Worm (Caenorhabditis elegans) whole organism, L1 larva: Measurements from ENCODE around the gene rpac-19.

Source experiments
- ceh-63 ChIP-seq: fragments of 200-800 bp; sonication (Bioruptor generic); optimal IDR thresholded peaks from 2 replicates; lab custom pipeline; 2018; ENCODE audit warnings: mild to moderate bottlenecking, missing genetic modification characterization, missing compliant biosample characterization
- ceh-8 ChIP-seq: fragments of 200-800 bp; sonication (Bioruptor generic); optimal IDR thresholded peaks from 2 replicates; lab custom pipeline; 2018; ENCODE audit warnings: mild to moderate bottlenecking, missing genetic modification characterization, moderate library complexity, missing compliant biosample characterization
- ceh-82 ChIP-seq, 3 experiments: fragments of 150-350 bp in 1 of 3; sonication (generic microtip) in 2 of 3; optimal IDR thresholded peaks; 2 replicates each; lab custom pipeline; 2014 to 2017; ENCODE audit warnings: missing biosample characterization in 3 of 3, missing genetic modification characterization in 3 of 3
- ceh-88 ChIP-seq: fragments of 200-800 bp; sonication (Bioruptor generic); IDR thresholded peaks from 2 replicates; pipeline ENCODE4 v1.3.6; 2022; ENCODE audit warnings: missing genetic modification characterization, missing compliant biosample characterization
- ceh-90 ChIP-seq: sonication (generic microtip); optimal IDR thresholded peaks from 2 replicates; lab custom pipeline; 2016; ENCODE audit warnings: missing genetic modification characterization, missing compliant biosample characterization
- ces-1 ChIP-seq: fragments of 150-350 bp; optimal IDR thresholded peaks from 2 replicates; lab custom pipeline; 2014; ENCODE audit warnings: missing biosample characterization, missing genetic modification reagents, missing genetic modification characterization
- dsc-1 ChIP-seq: sonication (generic microtip); optimal IDR thresholded peaks from 2 replicates; lab custom pipeline; 2016; ENCODE audit warnings: mild to moderate bottlenecking, missing genetic modification characterization, missing compliant biosample characterization
- efl-1 ChIP-seq, 4 experiments: fragments of 150-350 bp; optimal IDR thresholded peaks in 3 of 4; peaks in 1 of 4; 1 replicate in 1 of 4; 2 replicates in 3 of 4; lab custom pipeline; 2014; ENCODE audit warnings: missing biosample characterization in 2 of 4, missing genetic modification characterization in 2 of 4, missing genetic modification reagents in 2 of 4
- egl-13 ChIP-seq: sonication (generic microtip); optimal IDR thresholded peaks from 2 replicates; lab custom pipeline; 2016; ENCODE audit warnings: missing genotype, missing genetic modification reagents, missing genetic modification characterization, missing compliant biosample characterization
- fkh-8 ChIP-seq: sonication (generic microtip); optimal IDR thresholded peaks from 2 replicates; lab custom pipeline; 2016; ENCODE audit warnings: mild to moderate bottlenecking, missing genetic modification characterization, missing compliant biosample characterization
- hlh-4 ChIP-seq: sonication (generic microtip); optimal IDR thresholded peaks from 2 replicates; lab custom pipeline; 2016; ENCODE audit warnings: mild to moderate bottlenecking, missing genetic modification characterization, missing compliant biosample characterization
- irx-1 ChIP-seq: sonication (generic microtip); optimal IDR thresholded peaks from 2 replicates; lab custom pipeline; 2016; ENCODE audit warnings: missing genetic modification characterization, missing compliant biosample characterization
- isw-1 ChIP-seq: fragments of 200-800 bp; sonication (Bioruptor generic); IDR thresholded peaks from 2 replicates; pipeline ENCODE4 v1.3.6; 2022; ENCODE audit warnings: missing genetic modification characterization, missing compliant biosample characterization
- jun-1 ChIP-seq: fragments of 150-350 bp; optimal IDR thresholded peaks from 2 replicates; lab custom pipeline; 2014; ENCODE audit warnings: missing biosample characterization, missing genetic modification reagents, missing genetic modification characterization
- lin-14 ChIP-seq: fragments of 200-800 bp; sonication (Bioruptor generic); optimal IDR thresholded peaks from 2 replicates; lab custom pipeline; 2018; ENCODE audit warnings: mild to moderate bottlenecking, missing genetic modification characterization, moderate library complexity, missing compliant biosample characterization
- lin-35 ChIP-seq, 2 experiments: fragments of 150-350 bp; optimal IDR thresholded peaks; 2 replicates each; lab custom pipeline; 2014; ENCODE audit warnings: missing biosample characterization in 2 of 2, missing genetic modification characterization in 2 of 2, missing genetic modification reagents in 2 of 2
- lsy-2 ChIP-seq, 2 experiments: fragments of 150-350 bp; optimal IDR thresholded peaks; 2 replicates each; lab custom pipeline; 2014; ENCODE audit warnings: missing biosample characterization in 2 of 2, missing genetic modification characterization in 2 of 2
- mab-9 ChIP-seq: fragments of 200-800 bp; sonication (Bioruptor generic); IDR thresholded peaks from 2 replicates; pipeline ENCODE4 v1.3.6; 2022; ENCODE audit warnings: missing genetic modification reagents, missing genetic modification characterization, missing compliant biosample characterization
- mep-1 ChIP-seq: fragments of 150-350 bp; optimal IDR thresholded peaks from 2 replicates; lab custom pipeline; 2014; ENCODE audit warnings: missing biosample characterization, missing genetic modification characterization
- nhr-12 ChIP-seq: sonication (generic microtip); optimal IDR thresholded peaks from 2 replicates; lab custom pipeline; 2017; ENCODE audit warnings: missing biosample characterization, missing genetic modification characterization
- nhr-19 ChIP-seq: fragments of 200-800 bp; sonication (Bioruptor generic); conservative IDR thresholded peaks from 2 replicates; pipeline ENCODE4 v1.3.6; 2022; ENCODE audit warnings: missing genetic modification characterization, missing compliant biosample characterization
- nhr-20 ChIP-seq: sonication (generic microtip); optimal IDR thresholded peaks from 2 replicates; lab custom pipeline; 2016; ENCODE audit warnings: mild to moderate bottlenecking, missing genetic modification characterization, missing compliant biosample characterization
- nhr-28 ChIP-seq: fragments of 150-350 bp; optimal IDR thresholded peaks from 2 replicates; lab custom pipeline; 2014; ENCODE audit warnings: missing biosample characterization, missing genetic modification characterization
- nhr-47 ChIP-seq: sonication (generic microtip); optimal IDR thresholded peaks from 2 replicates; lab custom pipeline; 2016; ENCODE audit warnings: mild to moderate bottlenecking, missing genetic modification characterization, moderate library complexity, missing compliant biosample characterization
- nhr-71 ChIP-seq: sonication (generic microtip); optimal IDR thresholded peaks from 2 replicates; lab custom pipeline; 2016; ENCODE audit warnings: mild to moderate bottlenecking, missing genetic modification characterization, moderate library complexity, missing compliant biosample characterization
- nhr-76 ChIP-seq: sonication (generic microtip); optimal IDR thresholded peaks from 2 replicates; lab custom pipeline; 2017; ENCODE audit warnings: missing biosample characterization, missing genetic modification characterization
- nhr-77 ChIP-seq: fragments of 150-350 bp; optimal IDR thresholded peaks from 2 replicates; lab custom pipeline; 2014; ENCODE audit warnings: missing biosample characterization, missing genetic modification characterization
- nhr-85 ChIP-seq: sonication (generic microtip); peaks from one replicate; lab custom pipeline; 2016; ENCODE audit warnings: missing genetic modification characterization, inconsistent platforms, missing compliant biosample characterization
- pag-3 ChIP-seq: sonication (generic microtip); optimal IDR thresholded peaks from 2 replicates; lab custom pipeline; 2017; ENCODE audit warnings: missing genetic modification characterization, mild to moderate bottlenecking, missing compliant biosample characterization, antibody characterized with exemption, borderline replicate concordance; ENCODE audit not compliant: insufficient read depth
- rnt-1 ChIP-seq: sonication (generic microtip); optimal IDR thresholded peaks from 2 replicates; lab custom pipeline; 2016; ENCODE audit warnings: mild to moderate bottlenecking, missing genetic modification characterization, moderate library complexity, missing compliant biosample characterization
- skn-1 ChIP-seq: fragments of 150-350 bp; optimal IDR thresholded peaks from 2 replicates; lab custom pipeline; 2014; ENCODE audit warnings: missing biosample characterization, missing genetic modification characterization
- snpc-4 ChIP-seq: fragments of 150-350 bp; optimal IDR thresholded peaks from 2 replicates; lab custom pipeline; 2014; ENCODE audit warnings: missing biosample characterization, missing genetic modification characterization
- unc-130 ChIP-seq: fragments of 150-350 bp; optimal IDR thresholded peaks from 2 replicates; lab custom pipeline; 2017; ENCODE audit warnings: missing biosample characterization, missing genetic modification characterization, inconsistent platforms
- unc-62 ChIP-seq: fragments of 150-350 bp; optimal IDR thresholded peaks from 2 replicates; lab custom pipeline; 2014; ENCODE audit warnings: missing biosample characterization, missing genetic modification reagents, missing genetic modification characterization
- unc-86 ChIP-seq: sonication (generic microtip); optimal IDR thresholded peaks from 2 replicates; lab custom pipeline; 2016; ENCODE audit warnings: missing genetic modification characterization, missing compliant biosample characterization
- xbp-1 ChIP-seq: sonication (generic microtip); optimal IDR thresholded peaks from 2 replicates; lab custom pipeline; 2016; ENCODE audit warnings: missing genetic modification characterization, missing compliant biosample characterization
- zag-1 ChIP-seq: fragments of 150-350 bp; optimal IDR thresholded peaks from 2 replicates; lab custom pipeline; 2014; ENCODE audit warnings: missing biosample characterization, missing genetic modification characterization
- ztf-11 ChIP-seq, 2 experiments: sonication (generic microtip); optimal IDR thresholded peaks; 2 replicates each; lab custom pipeline; 2016 to 2017; ENCODE audit warnings: missing genetic modification characterization in 2 of 2, missing biosample characterization in 1 of 2, missing compliant biosample characterization in 1 of 2
- ztf-4 ChIP-seq: fragments of 150-350 bp; optimal IDR thresholded peaks from 2 replicates; lab custom pipeline; 2014; ENCODE audit warnings: missing biosample characterization, missing genetic modification characterization

Gene rpac-19

DNA sequence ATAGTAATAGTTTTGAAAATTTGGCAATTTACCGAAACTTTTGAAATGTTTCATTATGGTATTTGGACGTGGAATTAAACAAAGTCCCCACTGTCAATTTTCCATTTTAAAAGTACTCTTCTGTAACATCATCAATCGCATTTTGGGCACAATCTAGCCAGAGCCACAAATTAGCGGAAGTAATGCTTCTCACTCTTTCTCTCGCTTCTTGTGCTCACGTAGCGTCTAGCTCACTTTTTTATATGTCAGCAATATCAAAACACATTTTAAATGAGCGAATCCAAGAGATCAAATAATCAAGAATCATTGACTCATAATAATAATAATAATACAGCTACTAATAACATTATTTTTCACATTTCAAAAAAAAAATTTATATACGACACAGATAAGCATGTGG is 34.3 kb upstream of the rpac-19 start:
- TF ChIP-seq ceh-88 (no peak), ceh-63 (GFP tag; lab: Kevin White, UChicago) (no peak), fkh-8 (tag; lab: Kevin White, UChicago) (peak; percentile 72), jun-1 (tag; lab: Kevin White, UChicago) (peak; percentile 6), mep-1 (no peak), nhr-71 (peak; percentile 51), ceh-8 (peak; percentile 12), efl-1 (optimal IDR thresholded peaks at IDR 0.05; lab: Kevin White, UChicago) (no peak), efl-1 (GFP tag; optimal IDR thresholded peaks at IDR 0.05 in 1 of 2; lab: Kevin White, UChicago) (no peak), egl-13 (tag; lab: Kevin White, UChicago) (peak; percentile 15), ceh-82 (tag; optimal IDR thresholded peaks at IDR 0.05; lab: Kevin White, UChicago) (no peak), nhr-47 (tag; lab: Kevin White, UChicago) (no peak), lin-14 (GFP tag; lab: Kevin White, UChicago) (peak; percentile 4), ztf-11 (tag; optimal IDR thresholded peaks at IDR 0.05; lab: Kevin White, UChicago) (no peak), snpc-4 (tag; lab: Kevin White, UChicago) (no peak)

DNA sequence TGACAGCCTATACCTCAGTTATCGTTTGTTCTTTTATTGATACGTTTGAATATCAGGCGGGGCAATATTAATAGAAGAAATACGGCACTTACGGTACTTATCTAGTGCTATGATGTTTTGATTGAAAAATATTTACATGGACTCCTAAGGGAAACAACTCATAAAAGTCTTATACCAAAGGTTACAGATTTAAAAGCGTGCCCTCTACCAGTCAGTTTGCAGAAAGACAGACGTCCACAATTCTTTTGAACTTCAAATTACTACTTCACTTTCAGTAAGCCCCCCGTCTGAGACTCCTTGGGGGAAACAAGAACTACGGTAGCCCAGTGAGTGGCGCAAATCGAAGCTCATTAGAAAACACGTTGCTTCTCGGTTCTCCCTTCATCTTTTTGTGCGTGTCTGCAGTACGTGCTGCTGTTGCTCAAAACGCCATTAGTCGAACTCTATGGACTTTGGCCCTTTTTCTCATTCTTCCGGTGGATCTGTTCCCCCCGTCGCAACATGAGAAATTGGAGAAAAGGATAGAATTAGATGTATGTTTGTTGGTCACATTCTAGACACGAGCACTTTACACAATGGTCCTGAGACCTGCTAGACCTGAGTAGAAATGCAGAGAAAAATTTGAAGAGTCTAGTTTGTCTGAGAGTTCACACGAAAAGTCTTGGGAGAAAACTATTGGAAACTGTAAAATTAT is 32.7 kb upstream of the rpac-19 start:
- no peak for TF ChIP-seq lin-35 (GFP tag; optimal IDR thresholded peaks at IDR 0.05; lab: Kevin White, UChicago)
- no peak for TF ChIP-seq pag-3 (tag; lab: Kevin White, UChicago)
- no peak for TF ChIP-seq hlh-4
- TF ChIP-seq nhr-77 (tag; lab: Kevin White, UChicago) = no peak
- peak; percentile 1 for TF ChIP-seq mep-1
- peak; percentile 70 for TF ChIP-seq nhr-20
- peak; percentile 40 for TF ChIP-seq nhr-19 (GFP tag; lab: Robert Waterston, UW)
- TF ChIP-seq ztf-4 (tag; lab: Kevin White, UChicago) = no peak
- TF ChIP-seq nhr-85 (tag; lab: Kevin White, UChicago) = peak; percentile 48
- peak; percentile 68 for TF ChIP-seq lin-14 (GFP tag; lab: Kevin White, UChicago)
- TF ChIP-seq nhr-28 = no peak
- TF ChIP-seq mab-9 (GFP tag; lab: Robert Waterston, UW) = no peak
- TF ChIP-seq irx-1 (tag; lab: Kevin White, UChicago) = no peak
- no peak for TF ChIP-seq zag-1 (tag; lab: Kevin White, UChicago)
- peak; percentile 62 for TF ChIP-seq rnt-1 (tag; lab: Kevin White, UChicago)
- no peak for TF ChIP-seq nhr-47 (tag; lab: Kevin White, UChicago)
- peak; percentile 54 for TF ChIP-seq nhr-71
- TF ChIP-seq ceh-90 = no peak

DNA sequence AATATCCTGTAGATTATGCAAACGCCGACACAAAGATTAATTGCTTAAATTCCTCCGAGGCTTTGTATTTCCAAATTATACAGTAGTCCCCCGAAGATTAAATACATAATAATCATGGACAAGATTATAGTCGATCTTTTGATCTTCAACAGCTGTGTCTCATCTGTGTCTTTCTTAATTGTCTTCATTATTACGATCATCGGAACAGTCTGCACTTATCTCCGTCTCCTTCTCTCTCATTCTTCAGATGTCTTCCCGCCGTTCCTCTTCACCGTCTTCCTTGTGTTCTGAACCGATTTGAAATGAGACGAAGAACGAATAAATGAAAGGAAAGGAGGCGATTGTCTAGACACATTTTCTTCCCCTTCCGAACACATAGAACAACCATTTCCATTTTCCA is 31.4 kb upstream of the rpac-19 start:
- TF ChIP-seq ces-1 (GFP tag; lab: Kevin White, UChicago) = no peak
- no peak for TF ChIP-seq rnt-1 (tag; lab: Kevin White, UChicago)
- no peak for TF ChIP-seq lsy-2 (tag; optimal IDR thresholded peaks at IDR 0.05; lab: Kevin White, UChicago)
- TF ChIP-seq nhr-20 = peak; percentile 24
- peak; percentile 28 for TF ChIP-seq dsc-1 (tag; lab: Kevin White, UChicago)
- TF ChIP-seq efl-1 (optimal IDR thresholded peaks at IDR 0.05; lab: Kevin White, UChicago) = no peak
- peak in 1 of 2 experiments; percentile 38 for TF ChIP-seq efl-1 (GFP tag; optimal IDR thresholded peaks at IDR 0.05 in 1 of 2; lab: Kevin White, UChicago)
- TF ChIP-seq unc-86 (tag; lab: Kevin White, UChicago) = no peak
- peak; percentile 30 for TF ChIP-seq lin-14 (GFP tag; lab: Kevin White, UChicago)
- TF ChIP-seq isw-1 (GFP tag; lab: Robert Waterston, UW) = no peak
- TF ChIP-seq nhr-19 (GFP tag; lab: Robert Waterston, UW) = peak; percentile 56
- TF ChIP-seq nhr-12 (tag; lab: Kevin White, UChicago) = no peak
- no peak for TF ChIP-seq unc-130 (tag; lab: Kevin White, UChicago)
- TF ChIP-seq nhr-85 (tag; lab: Kevin White, UChicago) = peak; percentile 39
- no peak for TF ChIP-seq unc-62 (GFP tag; lab: Kevin White, UChicago)
- no peak for TF ChIP-seq nhr-47 (tag; lab: Kevin White, UChicago)
- no peak for TF ChIP-seq xbp-1
- no peak for TF ChIP-seq skn-1 (tag; lab: Kevin White, UChicago)
- TF ChIP-seq nhr-76 (tag; lab: Kevin White, UChicago) = no peak
